Fruit fly (Drosophila melanogaster) Kc167 (cell line): ENCODE data around the gene Rsf1.

Source experiments
- Myc ChIP-seq: fragments of >200 bp; optimal IDR thresholded peaks from 2 replicates; lab custom pipeline; 2017; ENCODE audit warnings: missing external identifiers
- Sin3A ChIP-seq: fragments of >200 bp; optimal IDR thresholded peaks from 2 replicates; lab custom pipeline; 2018; ENCODE audit warnings: missing external identifiers
- h ChIP-seq: fragments of >200 bp; optimal IDR thresholded peaks from 3 replicates; lab custom pipeline; 2018; ENCODE audit warnings: missing external identifiers
- insv ChIP-seq: fragments of >200 bp; optimal IDR thresholded peaks from 3 replicates; lab custom pipeline; 2018; ENCODE audit warnings: missing external identifiers
- psq ChIP-seq: fragments of >200 bp; optimal IDR thresholded peaks from 2 replicates; lab custom pipeline; 2017; ENCODE audit warnings: missing external identifiers
- ttk ChIP-seq: sonication (Bioruptor generic); optimal IDR thresholded peaks from 2 replicates; lab custom pipeline; 2017; ENCODE audit warnings: missing external identifiers

Gene Rsf1

dm6 chr2L:10263830-10264634 is 678 bp upstream of the Rsf1 start, which contains the start of gene REPTOR-BP:
REPTOR-BP (plus strand) TSS chr2L:10264125.
- TF ChIP-seq insv (lab: Kevin White, UChicago) (no peak), h (lab: Kevin White, UChicago) (no peak), ttk (no peak), psq (lab: Kevin White, UChicago) (no peak), Myc (no peak), Sin3A (no peak)

- TF ChIP-seq ttk (no peak), psq (lab: Kevin White, UChicago) (no peak), Myc (no peak), h (lab: Kevin White, UChicago) (no peak), Sin3A (no peak), insv (lab: Kevin White, UChicago) (no peak)
Observed at dm6 chr2L:10261774-10262173, 1.6 kb downstream of the Rsf1 start.

- TF ChIP-seq h (lab: Kevin White, UChicago) (no peak), insv (lab: Kevin White, UChicago) (no peak), Sin3A (no peak), ttk (no peak), psq (lab: Kevin White, UChicago) (no peak), Myc (no peak)
Observed at dm6 chr2L:10260750-10261493, 2.4 kb downstream of the Rsf1 start, which contains the start of gene Pten. Pten (minus strand) TSS chr2L:10261049.

dm6 chr2L:10259960-10260749 is 3.2 kb downstream of the Rsf1 start:
- TF ChIP-seq Myc: no peak
- TF ChIP-seq psq (lab: Kevin White, UChicago): no peak
- TF ChIP-seq ttk: no peak
- TF ChIP-seq h (lab: Kevin White, UChicago): no peak
- TF ChIP-seq Sin3A: no peak
- no peak for TF ChIP-seq insv (lab: Kevin White, UChicago)

- TF ChIP-seq Myc (no peak), h (lab: Kevin White, UChicago) (no peak), psq (lab: Kevin White, UChicago) (no peak), ttk (no peak), insv (lab: Kevin White, UChicago) (no peak), Sin3A (no peak)
Observed at dm6 chr2L:10255725-10256158, 7.6 kb downstream of the Rsf1 start, which contains the start of gene CG5676. CG5676 (minus strand) TSS chr2L:10255891.

dm6 chr2L:10251592-10251991 is 11.8 kb downstream of the Rsf1 start, which contains the start of gene Ror:
Ror (plus strand) TSS chr2L:10251843.
- TF ChIP-seq psq (lab: Kevin White, UChicago): no peak
- no peak for TF ChIP-seq h (lab: Kevin White, UChicago)
- no peak for TF ChIP-seq insv (lab: Kevin White, UChicago)
- TF ChIP-seq ttk: no peak
- no peak for TF ChIP-seq Myc
- no peak for TF ChIP-seq Sin3A

dm6 chr2L:10250441-10250847 is 12.9 kb downstream of the Rsf1 start, which contains the start of the genes bsk and CG31717:
bsk (minus strand) TSS chr2L:10250501.
CG31717 (plus strand) TSS chr2L:10250737.
- no peak for TF ChIP-seq insv (lab: Kevin White, UChicago)
- no peak for TF ChIP-seq Myc
- TF ChIP-seq Sin3A: no peak
- TF ChIP-seq psq (lab: Kevin White, UChicago): no peak
- no peak for TF ChIP-seq h (lab: Kevin White, UChicago)
- no peak for TF ChIP-seq ttk

- TF ChIP-seq ttk (no peak), Sin3A (no peak), insv (lab: Kevin White, UChicago) (no peak), psq (lab: Kevin White, UChicago) (no peak), h (lab: Kevin White, UChicago) (no peak), Myc (no peak)
Observed at dm6 chr2L:10249655-10250202, 13.6 kb downstream of the Rsf1 start.

dm6 chr2L:10246785-10247190 is 16.6 kb downstream of the Rsf1 start, which contains the start of gene chico:
chico (minus strand) TSS chr2L:10247078.
- TF ChIP-seq ttk (no peak), psq (lab: Kevin White, UChicago) (no peak), insv (lab: Kevin White, UChicago) (no peak), Sin3A (no peak), h (lab: Kevin White, UChicago) (no peak), Myc (no peak)

- no peak for TF ChIP-seq ttk
- TF ChIP-seq h (lab: Kevin White, UChicago): no peak
- TF ChIP-seq insv (lab: Kevin White, UChicago): no peak
- TF ChIP-seq Myc: no peak
- no peak for TF ChIP-seq Sin3A
- TF ChIP-seq psq (lab: Kevin White, UChicago): no peak
Observed at dm6 chr2L:10238726-10239652, 24.4 kb downstream of the Rsf1 start, which contains the start of gene me31B. me31B (plus strand) TSS chr2L:10239341.
